Worm (Caenorhabditis elegans) whole organism, L3 larva: ENCODE measurements around the gene hars-1.

Experiments used
- R02D3.7 ChIP-seq: fragments of 150-350 bp; optimal IDR thresholded peaks from 2 replicates; lab custom pipeline; 2014; ENCODE audit warnings: missing biosample characterization, missing genetic modification characterization
- aly-2 ChIP-seq: fragments of 150-350 bp; optimal IDR thresholded peaks from 2 replicates; lab custom pipeline; 2014; ENCODE audit warnings: missing biosample characterization, missing genetic modification characterization
- ceh-28 ChIP-seq: fragments of 150-350 bp; optimal IDR thresholded peaks from 2 replicates; lab custom pipeline; 2014; ENCODE audit warnings: missing biosample characterization, missing genetic modification reagents, missing genetic modification characterization
- ceh-82 ChIP-seq: fragments of 150-350 bp; optimal IDR thresholded peaks from 2 replicates; lab custom pipeline; 2014; ENCODE audit warnings: missing biosample characterization, missing genetic modification characterization
- ceh-9 ChIP-seq: sonication (generic microtip); optimal IDR thresholded peaks from 2 replicates; lab custom pipeline; 2018; ENCODE audit warnings: missing biosample characterization, missing genetic modification characterization
- daf-12 ChIP-seq: fragments of 150-350 bp; optimal IDR thresholded peaks from 2 replicates; lab custom pipeline; 2014; ENCODE audit warnings: missing biosample characterization, missing genetic modification reagents, missing genetic modification characterization
- elt-1 ChIP-seq: fragments of 150-350 bp; optimal IDR thresholded peaks from 2 replicates; lab custom pipeline; 2014; ENCODE audit warnings: missing biosample characterization, missing genetic modification characterization
- elt-2 ChIP-seq: sonication (generic microtip); optimal IDR thresholded peaks from 2 replicates; lab custom pipeline; 2016; ENCODE audit warnings: missing genetic modification reagents, mild to moderate bottlenecking, missing genetic modification characterization, missing compliant biosample characterization
- elt-3 ChIP-seq, 3 experiments: fragments of 150-350 bp in 1 of 3; sonication (generic microtip) in 2 of 3; optimal IDR thresholded peaks; 2 replicates in 2 of 3; 4 replicates in 1 of 3; lab custom pipeline; 2014 to 2017; ENCODE audit warnings: missing biosample characterization in 3 of 3, missing genetic modification characterization in 3 of 3
- fkh-10 ChIP-seq: sonication (generic microtip); optimal IDR thresholded peaks from 2 replicates; lab custom pipeline; 2017; ENCODE audit warnings: missing biosample characterization, missing genetic modification reagents, missing genetic modification characterization
- fkh-2 ChIP-seq: fragments of 150-350 bp; optimal IDR thresholded peaks from 2 replicates; lab custom pipeline; 2014; ENCODE audit warnings: missing biosample characterization, missing genetic modification reagents, missing genetic modification characterization
- hmg-11 ChIP-seq: sonication (generic microtip); optimal IDR thresholded peaks from 2 replicates; lab custom pipeline; 2016; ENCODE audit warnings: missing genetic modification characterization, missing compliant biosample characterization
- jun-1 ChIP-seq: fragments of 150-350 bp; optimal IDR thresholded peaks from 2 replicates; lab custom pipeline; 2014; ENCODE audit warnings: missing biosample characterization, missing genetic modification reagents, missing genetic modification characterization
- lin-15B ChIP-seq: fragments of 150-350 bp; optimal IDR thresholded peaks from 2 replicates; lab custom pipeline; 2014; ENCODE audit warnings: missing biosample characterization, missing genetic modification characterization
- lin-39 ChIP-seq: fragments of 150-350 bp; optimal IDR thresholded peaks from 2 replicates; lab custom pipeline; 2018; ENCODE audit warnings: missing biosample characterization, missing genetic modification reagents, missing genetic modification characterization
- lsy-12 ChIP-seq: sonication (generic microtip); optimal IDR thresholded peaks from 2 replicates; lab custom pipeline; 2016; ENCODE audit warnings: mild to moderate bottlenecking, missing genetic modification characterization, missing compliant biosample characterization
- nfya-1 ChIP-seq: sonication (generic microtip); optimal IDR thresholded peaks from 2 replicates; lab custom pipeline; 2017; ENCODE audit warnings: missing genetic modification characterization, mild to moderate bottlenecking, missing compliant biosample characterization, antibody characterized with exemption, moderate library complexity; ENCODE audit not compliant: insufficient read depth
- nhr-11 ChIP-seq: fragments of 150-350 bp; optimal IDR thresholded peaks from 2 replicates; lab custom pipeline; 2014; ENCODE audit warnings: missing biosample characterization, missing genetic modification characterization
- nhr-23 ChIP-seq: fragments of 150-350 bp; optimal IDR thresholded peaks from 2 replicates; lab custom pipeline; 2014; ENCODE audit warnings: missing biosample characterization, missing genetic modification reagents, missing genetic modification characterization
- nhr-237 ChIP-seq: fragments of 150-350 bp; optimal IDR thresholded peaks from 2 replicates; lab custom pipeline; 2014; ENCODE audit warnings: missing biosample characterization, missing genetic modification characterization
- nhr-25 ChIP-seq: sonication (generic microtip); optimal IDR thresholded peaks from 2 replicates; lab custom pipeline; 2017; ENCODE audit warnings: missing biosample characterization, missing genetic modification characterization
- nhr-28 ChIP-seq: fragments of 150-350 bp; optimal IDR thresholded peaks from 2 replicates; lab custom pipeline; 2014; ENCODE audit warnings: missing biosample characterization, missing genetic modification characterization
- nhr-43 ChIP-seq: sonication (generic microtip); optimal IDR thresholded peaks from 2 replicates; lab custom pipeline; 2016; ENCODE audit warnings: mild to moderate bottlenecking, missing genetic modification characterization, missing compliant biosample characterization; ENCODE audit not compliant: poor library complexity, severe bottlenecking
- nhr-67 ChIP-seq: fragments of 150-350 bp; optimal IDR thresholded peaks from 2 replicates; lab custom pipeline; 2014; ENCODE audit warnings: missing biosample characterization, missing genetic modification characterization
- pha-4 ChIP-seq: fragments of 150-350 bp; optimal IDR thresholded peaks from 2 replicates; lab custom pipeline; 2014; ENCODE audit warnings: missing biosample characterization, missing genetic modification reagents, missing genetic modification characterization
- snpc-4 ChIP-seq: fragments of 150-350 bp; optimal IDR thresholded peaks from 2 replicates; lab custom pipeline; 2014; ENCODE audit warnings: missing biosample characterization, missing genetic modification characterization
- tbx-2 ChIP-seq: sonication (generic microtip); optimal IDR thresholded peaks from 2 replicates; lab custom pipeline; 2016; ENCODE audit warnings: mild to moderate bottlenecking, missing genetic modification characterization, missing compliant biosample characterization
- zag-1 ChIP-seq: fragments of 150-350 bp; optimal IDR thresholded peaks from 2 replicates; lab custom pipeline; 2014; ENCODE audit warnings: missing biosample characterization, missing genetic modification characterization
- ztf-4 ChIP-seq: fragments of 150-350 bp; optimal IDR thresholded peaks from 2 replicates; lab custom pipeline; 2014; ENCODE audit warnings: missing biosample characterization, missing genetic modification characterization

Gene hars-1

ce11 chrIV:10842705-10843364 is 15.9 kb upstream of the hars-1 start, which contains the start of gene T11G6.5:
TSS of gene T11G6.5 (minus strand) at chrIV:10842755.
- TF ChIP-seq zag-1 (tag; lab: Kevin White, UChicago) (no peak), elt-2 (tag; lab: Kevin White, UChicago) (peak; percentile 3), pha-4 (tag; lab: Kevin White, UChicago) (peak; percentile 66), nfya-1 (peak; percentile 67), lin-15B (tag; lab: Kevin White, UChicago) (peak; percentile 33), ceh-9 (tag; lab: Kevin White, UChicago) (no peak), hmg-11 (peak; percentile 46), nhr-67 (tag; lab: Kevin White, UChicago) (no peak)

ce11 chrIV:10851136-10851535 is 7.6 kb upstream of the hars-1 start:
- no peak for TF ChIP-seq elt-3 (tag; optimal IDR thresholded peaks at IDR 0.05; lab: Kevin White, UChicago)
- TF ChIP-seq lin-39 (tag; lab: Kevin White, UChicago): no peak
- TF ChIP-seq nhr-25 (tag; lab: Kevin White, UChicago): no peak
- TF ChIP-seq nhr-237 (tag; lab: Kevin White, UChicago): no peak
- no peak for TF ChIP-seq ceh-28 (tag; lab: Kevin White, UChicago)
- TF ChIP-seq elt-2 (tag; lab: Kevin White, UChicago): no peak
- TF ChIP-seq nhr-11 (tag; lab: Kevin White, UChicago): no peak
- TF ChIP-seq ceh-82 (tag; lab: Kevin White, UChicago): no peak
- no peak for TF ChIP-seq snpc-4
- TF ChIP-seq nhr-23 (tag; lab: Kevin White, UChicago): no peak
- no peak for TF ChIP-seq jun-1 (tag; lab: Kevin White, UChicago)
- no peak for TF ChIP-seq daf-12 (tag; lab: Kevin White, UChicago)
- TF ChIP-seq, all 47 proteins: peak for 0

- TF ChIP-seq nhr-28 (tag; lab: Kevin White, UChicago) (no peak), nhr-11 (tag; lab: Kevin White, UChicago) (no peak), lin-15B (tag; lab: Kevin White, UChicago) (no peak), nhr-25 (tag; lab: Kevin White, UChicago) (no peak), fkh-2 (tag; lab: Kevin White, UChicago) (no peak), nhr-43 (tag; lab: Kevin White, UChicago) (no peak), nhr-237 (tag; lab: Kevin White, UChicago) (no peak), R02D3.7 (no peak), elt-2 (tag; lab: Kevin White, UChicago) (no peak), daf-12 (tag; lab: Kevin White, UChicago) (no peak), lsy-12 (tag; lab: Kevin White, UChicago) (no peak), aly-2 (no peak), nhr-67 (tag; lab: Kevin White, UChicago) (no peak), ceh-82 (tag; lab: Kevin White, UChicago) (no peak), pha-4 (tag; lab: Kevin White, UChicago) (no peak), ceh-28 (tag; lab: Kevin White, UChicago) (no peak), ztf-4 (tag; lab: Kevin White, UChicago) (no peak), tbx-2 (tag; lab: Kevin White, UChicago) (no peak), snpc-4 (no peak), elt-1 (tag; lab: Kevin White, UChicago) (no peak)
- TF ChIP-seq, all 47 proteins: peak for 0
Observed at ce11 chrIV:10851833-10852232, 6.9 kb upstream of the hars-1 start, which contains the start of gene T11G6.4. TSS of gene T11G6.4 (minus strand) at chrIV:10851933.

- peak; percentile 14 for TF ChIP-seq nhr-23 (tag; lab: Kevin White, UChicago)
- peak; percentile 7 for TF ChIP-seq hmg-11
- TF ChIP-seq pha-4 (tag; lab: Kevin White, UChicago): peak; percentile 53
- TF ChIP-seq aly-2: no peak
- TF ChIP-seq nhr-25 (tag; lab: Kevin White, UChicago): peak; percentile 31
- peak; percentile 37 for TF ChIP-seq nfya-1
- no peak for TF ChIP-seq fkh-10 (GFP tag; lab: Kevin White, UChicago)
Observed at ce11 chrIV:10852403-10852802, 6.4 kb upstream of the hars-1 start.

- TF ChIP-seq daf-12 (tag; lab: Kevin White, UChicago): no peak
- TF ChIP-seq, all 47 proteins: peak for 0
Observed at ce11 chrIV:10854042-10854441, 4.7 kb upstream of the hars-1 start.
